Worm (Caenorhabditis elegans): Measurements from ENCODE around the gene D1005.4.

D1005.4 gene

DNA sequence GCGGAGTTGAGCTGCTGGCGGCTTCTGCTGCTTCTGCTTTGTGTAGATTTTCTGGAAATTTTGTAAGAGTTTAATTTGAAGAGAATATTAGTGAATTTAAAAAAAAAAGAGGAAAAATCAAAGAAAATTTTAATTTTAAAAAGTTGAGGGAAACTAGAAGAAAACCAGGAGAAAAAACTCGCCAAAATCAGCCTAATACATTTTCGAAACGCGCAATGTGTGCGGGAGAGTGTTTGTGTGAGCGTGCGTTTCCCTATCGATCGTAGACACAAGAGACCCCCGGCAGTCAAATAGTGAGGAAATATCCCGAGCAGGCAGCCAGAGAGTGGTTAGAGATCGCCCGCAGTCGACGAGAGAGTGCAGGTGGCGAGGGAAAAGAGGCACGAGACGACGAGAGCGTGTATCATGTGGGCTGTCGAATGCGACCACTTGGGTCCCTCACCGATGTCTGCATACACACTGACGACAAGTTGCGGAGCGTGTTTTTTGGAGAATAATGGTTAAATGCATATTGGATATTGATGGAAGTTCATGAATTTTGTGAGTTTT lies 39.0 kb downstream of the D1005.4 start, which contains the start of gene zfp-3:
TSS of gene zfp-3 (minus strand) at position 51 of the 549 bp plus-strand sequence.
- no peak for TF ChIP-seq nhr-76 (tag; optimal IDR thresholded peaks at IDR 0.05)
- peak; percentile 55 for TF ChIP-seq ztf-11 (tag; optimal IDR thresholded peaks at IDR 0.05)
- TF ChIP-seq unc-62 (GFP tag; optimal IDR thresholded peaks at IDR 0.05): peak; percentile 72
- peak; percentile 69 for TF ChIP-seq mls-2 (tag; optimal IDR thresholded peaks at IDR 0.05)
- peak; percentile 45 for TF ChIP-seq drap-1 (GFP tag; optimal IDR thresholded peaks at IDR 0.05)
- TF ChIP-seq ceh-43 (GFP tag; optimal IDR thresholded peaks at IDR 0.05): no peak
- TF ChIP-seq lin-13 (tag; optimal IDR thresholded peaks at IDR 0.05): peak; percentile 92
- no peak for TF ChIP-seq nhr-2 (tag; optimal IDR thresholded peaks at IDR 0.05)
- no peak for TF ChIP-seq ham-2 (GFP tag; optimal IDR thresholded peaks at IDR 0.05)
- peak; percentile 83 for TF ChIP-seq ces-1 (GFP tag; optimal IDR thresholded peaks at IDR 0.05)
- TF ChIP-seq hlh-1 (tag; optimal IDR thresholded peaks at IDR 0.05): peak; percentile 63
- TF ChIP-seq sptf-1 (tag; optimal IDR thresholded peaks at IDR 0.05): peak; percentile 66
- TF ChIP-seq elt-3 (tag; optimal IDR thresholded peaks at IDR 0.05): no peak
- TF ChIP-seq lin-32 (GFP tag; optimal IDR thresholded peaks at IDR 0.05): no peak
- no peak for TF ChIP-seq bed-3 (GFP tag; optimal IDR thresholded peaks at IDR 0.05)
- TF ChIP-seq flh-1 (GFP tag; optimal IDR thresholded peaks at IDR 0.05): no peak
- peak; percentile 90 for TF ChIP-seq nhr-237 (tag; optimal IDR thresholded peaks at IDR 0.05)
- TF ChIP-seq unc-39 (tag; optimal IDR thresholded peaks at IDR 0.05): no peak
- peak; percentile 93 for TF ChIP-seq pha-4 (tag; optimal IDR thresholded peaks at IDR 0.05)
- TF ChIP-seq sem-2 (GFP tag; optimal IDR thresholded peaks at IDR 0.05): no peak
- no peak for TF ChIP-seq ceh-83 (GFP tag; optimal IDR thresholded peaks at IDR 0.05)
- TF ChIP-seq unc-120 (tag; optimal IDR thresholded peaks at IDR 0.05; ENCODE audit: poor library complexity, severe bottlenecking): peak; percentile 60
- TF ChIP-seq elt-1 (tag; optimal IDR thresholded peaks at IDR 0.05; ENCODE audit: borderline replicate concordance, insufficient read depth): no peak
- peak; percentile 98 for TF ChIP-seq ceh-39 (tag; optimal IDR thresholded peaks at IDR 0.05)
- TF ChIP-seq zip-8 (tag; optimal IDR thresholded peaks at IDR 0.05): no peak
- TF ChIP-seq cnd-1 (tag; optimal IDR thresholded peaks at IDR 0.05): no peak
- TF ChIP-seq snpc-4 (tag; optimal IDR thresholded peaks at IDR 0.05): no peak
- TF ChIP-seq blmp-1 (tag; optimal IDR thresholded peaks at IDR 0.05): no peak
- peak; percentile 83 for TF ChIP-seq mep-1 (tag; optimal IDR thresholded peaks at IDR 0.05)
- no peak for TF ChIP-seq mab-5 (tag; optimal IDR thresholded peaks at IDR 0.05)
- TF ChIP-seq nhr-28 (tag; optimal IDR thresholded peaks at IDR 0.05): no peak
- TF ChIP-seq M03D4.4 (tag; optimal IDR thresholded peaks at IDR 0.05): peak; percentile 37
- peak; percentile 44 for TF ChIP-seq lsy-2 (tag; optimal IDR thresholded peaks at IDR 0.05)
- no peak for TF ChIP-seq tbx-8 (GFP tag; optimal IDR thresholded peaks at IDR 0.05)
- no peak for TF ChIP-seq nhr-12 (tag; optimal IDR thresholded peaks at IDR 0.05)

DNA sequence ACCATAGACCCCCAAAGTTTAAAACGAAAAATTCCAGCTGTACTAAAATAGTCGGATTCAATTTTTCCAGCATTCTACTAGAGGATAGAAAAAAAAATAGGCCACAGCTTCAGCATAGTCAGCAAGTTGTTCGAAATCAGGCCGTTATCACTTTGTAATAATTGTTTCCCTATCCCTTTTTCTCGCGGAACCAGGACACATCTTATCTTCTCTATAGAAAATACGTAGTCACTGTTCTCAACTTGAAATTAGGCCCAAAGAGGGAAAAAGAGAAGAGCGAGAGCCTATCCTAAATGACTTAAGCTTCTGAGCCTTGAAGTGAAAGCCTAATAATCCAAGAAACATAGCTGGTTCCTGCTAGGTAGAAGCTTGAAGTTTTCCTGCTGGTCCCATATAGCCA lies 39.9 kb downstream of the D1005.4 start:
- TF ChIP-seq sptf-1 (tag; optimal IDR thresholded peaks at IDR 0.05) (peak; percentile 57), ceh-83 (GFP tag; optimal IDR thresholded peaks at IDR 0.05) (no peak)

DNA sequence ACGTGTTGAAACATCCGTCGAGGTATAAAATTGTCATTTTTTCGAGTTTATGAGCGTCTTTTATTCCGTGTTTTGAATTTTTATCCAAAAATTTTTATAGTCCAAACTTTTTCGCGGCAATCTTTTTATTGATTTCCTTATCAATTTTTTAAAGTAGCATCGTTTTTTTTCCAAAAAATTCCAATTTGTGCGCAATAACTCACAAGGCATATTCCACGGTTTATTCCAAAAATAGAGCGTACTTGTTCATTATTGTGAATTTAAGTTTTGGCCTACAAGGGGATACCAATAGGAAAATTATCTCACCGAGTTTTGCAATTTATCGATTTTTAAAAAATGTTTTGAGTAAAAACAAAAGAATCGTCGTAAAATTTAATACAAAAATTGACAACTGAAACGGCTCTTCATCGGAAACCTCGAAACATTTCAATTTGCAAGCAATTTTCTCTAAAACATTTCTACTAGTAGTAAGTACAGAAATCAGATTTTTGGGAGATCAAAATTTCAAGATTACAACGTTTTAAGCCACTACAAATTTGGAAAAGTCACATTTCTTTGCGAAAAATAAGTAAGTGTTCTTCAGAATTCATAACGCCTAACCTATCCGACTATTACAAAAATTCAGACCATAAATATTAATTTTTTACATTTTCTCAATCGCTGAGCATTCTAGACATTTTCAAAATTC lies 41.9 kb downstream of the D1005.4 start:
- TF ChIP-seq snpc-4 (tag; optimal IDR thresholded peaks at IDR 0.05): no peak
- TF ChIP-seq ces-1 (GFP tag; optimal IDR thresholded peaks at IDR 0.05): peak; percentile 6

DNA sequence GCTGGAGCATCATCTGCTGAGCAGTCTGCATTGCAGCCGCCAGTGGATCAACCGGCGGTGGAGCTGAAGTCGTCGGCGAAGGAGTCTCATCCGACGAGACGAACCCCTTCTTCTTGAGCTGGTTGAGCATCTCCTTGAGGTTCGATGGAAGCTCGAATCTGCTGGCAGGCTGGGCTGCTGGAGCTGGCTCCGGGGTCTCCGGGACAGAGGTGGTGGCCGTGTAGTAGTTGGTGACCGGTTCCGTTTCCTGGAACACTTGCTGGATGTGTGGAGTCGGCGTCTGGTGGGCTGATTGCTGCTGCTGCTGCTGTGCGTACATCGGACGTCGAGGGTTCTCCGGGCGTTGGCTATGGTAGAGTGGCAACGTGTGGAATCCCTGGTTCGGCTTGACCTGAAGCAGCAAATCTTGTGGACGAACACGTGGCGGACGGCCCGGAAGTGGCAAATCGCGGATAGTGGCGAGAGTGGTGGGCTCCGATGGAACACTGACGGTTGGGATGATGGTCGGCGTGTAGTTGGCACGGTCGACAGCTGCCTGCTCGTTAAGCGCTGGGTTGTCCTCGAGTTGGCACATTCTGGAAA lies 43.9 kb downstream of the D1005.4 start:
- TF ChIP-seq bed-3 (GFP tag; optimal IDR thresholded peaks at IDR 0.05) (no peak), unc-39 (tag; optimal IDR thresholded peaks at IDR 0.05) (no peak), mab-5 (tag; optimal IDR thresholded peaks at IDR 0.05) (no peak), lin-32 (GFP tag; optimal IDR thresholded peaks at IDR 0.05) (no peak), blmp-1 (tag; optimal IDR thresholded peaks at IDR 0.05) (no peak), lin-13 (tag; optimal IDR thresholded peaks at IDR 0.05) (no peak), snpc-4 (tag; optimal IDR thresholded peaks at IDR 0.05) (no peak)

Data from whole organism, mixed stage, embryonic.